Worm (Caenorhabditis elegans) whole organism, L4/young adult: ENCODE results near the gene F35H10.5.

Source experiments
- W03F9.2 ChIP-seq: fragments of 150-350 bp; optimal IDR thresholded peaks from 2 replicates; lab custom pipeline; 2014; ENCODE audit warnings: missing biosample characterization, missing genetic modification characterization
- dao-5 ChIP-seq: sonication (generic microtip); optimal IDR thresholded peaks from 2 replicates; lab custom pipeline; 2016; ENCODE audit warnings: missing genotype, missing genetic modification characterization, moderate library complexity, missing compliant biosample characterization
- him-1 ChIP-seq: sonication (generic microtip); optimal IDR thresholded peaks from 2 replicates; lab custom pipeline; 2016; ENCODE audit warnings: missing genotype, missing genetic modification reagents, missing genetic modification characterization, missing compliant biosample characterization

DNA sequence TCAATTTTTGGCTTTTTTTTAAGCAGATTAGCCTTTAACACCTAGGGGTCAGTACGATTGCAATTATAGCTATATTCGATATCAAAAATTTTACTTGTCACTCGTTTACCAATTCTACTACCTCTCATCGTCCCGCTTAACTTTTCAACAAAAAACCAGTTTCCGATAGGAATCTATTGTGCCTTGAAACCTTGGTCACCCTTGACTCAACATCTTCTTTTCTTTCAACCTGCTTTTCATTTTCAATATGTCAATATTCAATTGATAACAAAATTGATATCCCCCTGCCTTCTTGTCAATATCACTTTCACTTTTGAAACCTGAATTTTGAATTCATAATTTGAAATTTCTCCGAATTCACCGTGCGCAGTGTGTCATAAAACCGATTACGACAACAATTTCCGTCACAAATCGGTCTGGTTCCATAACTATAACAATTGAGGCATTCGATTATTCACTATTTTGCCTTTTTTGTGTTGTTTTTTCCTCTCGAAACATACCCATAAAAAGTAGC is 2.1 kb downstream of the F35H10.5 start:
- no peak for TF ChIP-seq dao-5
- TF ChIP-seq W03F9.2 (tag; lab: Kevin White, UChicago): no peak
- no peak for TF ChIP-seq him-1 (tag; lab: Kevin White, UChicago)
